Fruit fly (Drosophila melanogaster) whole organism, prepupa: ENCODE results near the gene CG14515.

ENCODE experiments used
- Blimp-1 ChIP-seq: fragments of 200-800 bp; sonication (Bioruptor generic); optimal IDR thresholded peaks from 3 replicates; lab custom pipeline; 2017; ENCODE audit warnings: missing biosample characterization, missing genetic modification characterization, mild to moderate bottlenecking, moderate library complexity, missing genetic modification reagents
- CG10631 ChIP-seq: fragments of 200-800 bp; sonication (Bioruptor generic); optimal IDR thresholded peaks from 2 replicates; lab custom pipeline; 2016; ENCODE audit warnings: missing biosample characterization, missing genetic modification characterization
- CG10669 ChIP-seq: fragments of 200-800 bp; sonication (Bioruptor generic); optimal IDR thresholded peaks from 3 replicates; lab custom pipeline; 2018; ENCODE audit warnings: missing biosample characterization, mild to moderate bottlenecking, missing genetic modification characterization, moderate library complexity
- CG11762 ChIP-seq: fragments of 200-800 bp; sonication (Bioruptor generic); optimal IDR thresholded peaks from 3 replicates; lab custom pipeline; 2016; ENCODE audit warnings: missing biosample characterization, missing genetic modification characterization; ENCODE audit not compliant: insufficient read depth
- CG11902 ChIP-seq: fragments of 200-800 bp; sonication (Bioruptor generic); optimal IDR thresholded peaks from 3 replicates; lab custom pipeline; 2016; ENCODE audit warnings: missing biosample characterization, missing genetic modification characterization
- CG15336 ChIP-seq: fragments of 200-800 bp; sonication (Bioruptor generic); IDR thresholded peaks from 2 replicates; pipeline ENCODE4 v1.3.6; 2022; ENCODE audit warnings: missing biosample characterization, missing genetic modification characterization
- CG1621 ChIP-seq: fragments of 200-800 bp; sonication (Bioruptor generic); optimal IDR thresholded peaks from 3 replicates; lab custom pipeline; 2018; ENCODE audit warnings: missing biosample characterization, mild to moderate bottlenecking, missing genetic modification characterization
- CG16779 ChIP-seq: fragments of 200-800 bp; sonication (Bioruptor generic); optimal IDR thresholded peaks from 3 replicates; lab custom pipeline; 2017; ENCODE audit warnings: missing biosample characterization, mild to moderate bottlenecking, missing genetic modification characterization
- CG3032 ChIP-seq: fragments of 200-800 bp; optimal IDR thresholded peaks from 2 replicates; lab custom pipeline; 2019; ENCODE audit warnings: missing biosample characterization, mild to moderate bottlenecking, missing genetic modification characterization, moderate library complexity
- CG31627 ChIP-seq: fragments of 200-800 bp; sonication (Bioruptor generic); optimal IDR thresholded peaks from 3 replicates; lab custom pipeline; 2016; ENCODE audit warnings: missing biosample characterization, missing genetic modification characterization
- CG32006 ChIP-seq: fragments of 200-800 bp; sonication (Bioruptor generic); optimal IDR thresholded peaks from 3 replicates; lab custom pipeline; 2017; ENCODE audit warnings: missing biosample characterization, mild to moderate bottlenecking, missing genetic modification characterization
- CG34406 ChIP-seq: fragments of 200-800 bp; sonication (Bioruptor generic); optimal IDR thresholded peaks from 3 replicates; lab custom pipeline; 2016; ENCODE audit warnings: missing biosample characterization, missing genetic modification characterization
- CG4318 ChIP-seq: fragments of 200-800 bp; sonication (Bioruptor generic); optimal IDR thresholded peaks from 3 replicates; lab custom pipeline; 2017; ENCODE audit warnings: missing biosample characterization, mild to moderate bottlenecking, missing genetic modification characterization
- CG6163 ChIP-seq: fragments of 200-800 bp; sonication (Bioruptor generic); IDR thresholded peaks from 3 replicates; pipeline ENCODE4 v1.3.6; 2022; ENCODE audit warnings: missing biosample characterization, missing genetic modification characterization
- CG6276 ChIP-seq: fragments of 200-800 bp; sonication (Bioruptor generic); optimal IDR thresholded peaks from 2 replicates; lab custom pipeline; 2017; ENCODE audit warnings: missing biosample characterization, mild to moderate bottlenecking, missing genetic modification characterization
- CG6808 ChIP-seq: fragments of 200-800 bp; sonication (Bioruptor generic); optimal IDR thresholded peaks from 3 replicates; lab custom pipeline; 2017; ENCODE audit warnings: missing biosample characterization, missing genetic modification characterization, mild to moderate bottlenecking, moderate library complexity, missing genetic modification reagents
- CG6854 ChIP-seq: fragments of 200-800 bp; sonication (Bioruptor generic); optimal IDR thresholded peaks from 2 replicates; lab custom pipeline; 2017; ENCODE audit warnings: missing biosample characterization, mild to moderate bottlenecking, missing genetic modification characterization
- CG8119 ChIP-seq: fragments of 200-800 bp; sonication (Bioruptor generic); IDR thresholded peaks from 3 replicates; pipeline ENCODE4 v1.3.6; 2022; ENCODE audit warnings: missing biosample characterization, missing genetic modification characterization
- CG8632 ChIP-seq: fragments of 200-800 bp; sonication (Bioruptor generic); optimal IDR thresholded peaks from 3 replicates; lab custom pipeline; 2016; ENCODE audit warnings: missing biosample characterization, missing genetic modification characterization
- Eip75B ChIP-seq: fragments of 200-800 bp; sonication (Bioruptor generic); optimal IDR thresholded peaks from 3 replicates; lab custom pipeline; 2016; ENCODE audit warnings: missing biosample characterization, missing genetic modification characterization
- Eip78C ChIP-seq: fragments of 200-800 bp; sonication (Bioruptor generic); peaks from one replicate; lab custom pipeline; 2016; ENCODE audit warnings: missing biosample characterization, missing genetic modification characterization
- Ets21C ChIP-seq: fragments of 200-800 bp; sonication (Bioruptor generic); optimal IDR thresholded peaks from 3 replicates; lab custom pipeline; 2016; ENCODE audit warnings: missing biosample characterization, missing genetic modification characterization
- Hr38 ChIP-seq: sonication (Bioruptor generic); optimal IDR thresholded peaks from 2 replicates; lab custom pipeline; 2016; ENCODE audit warnings: missing biosample characterization, missing genetic modification characterization
- Hr39 ChIP-seq: fragments of 200-800 bp; sonication (Bioruptor generic); optimal IDR thresholded peaks from 2 replicates; lab custom pipeline; 2016; ENCODE audit warnings: missing biosample characterization, missing genetic modification characterization
- Hr4 ChIP-seq: fragments of 200-800 bp; sonication (Bioruptor generic); optimal IDR thresholded peaks from 3 replicates; lab custom pipeline; 2016; ENCODE audit warnings: missing biosample characterization, missing genetic modification characterization
- Lpt ChIP-seq: fragments of 200-800 bp; sonication (Bioruptor generic); optimal IDR thresholded peaks from 3 replicates; lab custom pipeline; 2016; ENCODE audit warnings: missing biosample characterization, missing genetic modification characterization
- Met ChIP-seq: fragments of 200-800 bp; sonication (Bioruptor generic); optimal IDR thresholded peaks from 3 replicates; lab custom pipeline; 2016; ENCODE audit warnings: missing biosample characterization, missing genetic modification characterization
- OdsH ChIP-seq: fragments of 200-800 bp; sonication (Bioruptor generic); optimal IDR thresholded peaks from 3 replicates; lab custom pipeline; 2016; ENCODE audit warnings: missing biosample characterization, missing genetic modification characterization
- Smox ChIP-seq: fragments of 200-800 bp; sonication (Bioruptor generic); optimal IDR thresholded peaks from 3 replicates; lab custom pipeline; 2016; ENCODE audit warnings: missing biosample characterization, missing genetic modification characterization
- Sox102F ChIP-seq: fragments of 200-800 bp; sonication (Bioruptor generic); optimal IDR thresholded peaks from 2 replicates; lab custom pipeline; 2016; ENCODE audit warnings: missing biosample characterization, mild to moderate bottlenecking, missing genetic modification characterization
- Sox14 ChIP-seq: fragments of 200-800 bp; sonication (Bioruptor generic); optimal IDR thresholded peaks from 3 replicates; lab custom pipeline; 2016; ENCODE audit warnings: missing biosample characterization, missing genetic modification characterization
- achi ChIP-seq: fragments of 200-800 bp; sonication (Bioruptor generic); optimal IDR thresholded peaks from 3 replicates; lab custom pipeline; 2016; ENCODE audit warnings: missing biosample characterization, missing genetic modification characterization
- acj6 ChIP-seq: fragments of 200-800 bp; sonication (Bioruptor generic); optimal IDR thresholded peaks from 3 replicates; lab custom pipeline; 2016; ENCODE audit warnings: missing biosample characterization, missing genetic modification characterization
- dac ChIP-seq: fragments of 200-800 bp; sonication (Bioruptor generic); optimal IDR thresholded peaks from 2 replicates; lab custom pipeline; 2017; ENCODE audit warnings: missing biosample characterization, mild to moderate bottlenecking, missing genetic modification characterization
- eg ChIP-seq: fragments of 200-800 bp; sonication (Bioruptor generic); IDR thresholded peaks from 3 replicates; pipeline ENCODE4 v1.3.6; 2022; ENCODE audit warnings: missing biosample characterization, missing genetic modification characterization
- esn ChIP-seq: fragments of 200-800 bp; sonication (Bioruptor generic); optimal IDR thresholded peaks from 2 replicates; lab custom pipeline; 2016; ENCODE audit warnings: missing biosample characterization, mild to moderate bottlenecking, missing genetic modification characterization, moderate library complexity
- fd85E ChIP-seq: fragments of 200-800 bp; sonication (Bioruptor generic); optimal IDR thresholded peaks from 3 replicates; lab custom pipeline; 2016; ENCODE audit warnings: missing biosample characterization, missing genetic modification characterization
- fkh ChIP-seq: fragments of 200-800 bp; sonication (Bioruptor generic); optimal IDR thresholded peaks from 3 replicates; lab custom pipeline; 2017; ENCODE audit warnings: missing biosample characterization, mild to moderate bottlenecking, missing genetic modification characterization, moderate library complexity
- lz ChIP-seq: fragments of 200-800 bp; sonication (Bioruptor generic); optimal IDR thresholded peaks from 3 replicates; lab custom pipeline; 2016; ENCODE audit warnings: missing biosample characterization, missing genetic modification characterization
- pdm3 ChIP-seq: fragments of 200-800 bp; sonication (Bioruptor generic); optimal IDR thresholded peaks from 3 replicates; lab custom pipeline; 2016; ENCODE audit warnings: missing biosample characterization, missing genetic modification characterization
- salr ChIP-seq, 2 experiments: fragments of 200-800 bp; sonication (Bioruptor generic); optimal IDR thresholded peaks; 3 replicates each; lab custom pipeline; 2016 to 2018; ENCODE audit warnings: missing biosample characterization in 2 of 2, missing genetic modification characterization in 2 of 2, mild to moderate bottlenecking in 1 of 2
- spab ChIP-seq: fragments of 200-800 bp; sonication (Bioruptor generic); optimal IDR thresholded peaks from 2 replicates; lab custom pipeline; 2017; ENCODE audit warnings: missing biosample characterization, mild to moderate bottlenecking, missing genetic modification characterization, missing genetic modification reagents
- ss ChIP-seq, 2 experiments: fragments of 200-800 bp; sonication (Bioruptor generic); optimal IDR thresholded peaks; 2 replicates in 1 of 2; 3 replicates in 1 of 2; lab custom pipeline; 2017 to 2018; ENCODE audit warnings: mild to moderate bottlenecking in 2 of 2, missing biosample characterization in 2 of 2, missing genetic modification characterization in 2 of 2, moderate library complexity in 1 of 2
- topi ChIP-seq: fragments of 200-800 bp; sonication (Bioruptor generic); optimal IDR thresholded peaks from 3 replicates; lab custom pipeline; 2016; ENCODE audit warnings: missing biosample characterization, missing genetic modification characterization

Gene CG14515

dm6 chr3R:29211702-29212101, 14.3 kb downstream of the CG14515 start (continued):
- TF ChIP-seq CG10631 (GFP tag; lab: Kevin White, UChicago) (peak; percentile 41), esn (GFP tag; lab: Kevin White, UChicago) (no peak), CG32006 (GFP tag; lab: Kevin White, UChicago) (peak; percentile 58), spab (GFP tag; lab: Kevin White, UChicago) (no peak), CG11762 (GFP tag; lab: Kevin White, UChicago) (peak; percentile 35)

DNA sequence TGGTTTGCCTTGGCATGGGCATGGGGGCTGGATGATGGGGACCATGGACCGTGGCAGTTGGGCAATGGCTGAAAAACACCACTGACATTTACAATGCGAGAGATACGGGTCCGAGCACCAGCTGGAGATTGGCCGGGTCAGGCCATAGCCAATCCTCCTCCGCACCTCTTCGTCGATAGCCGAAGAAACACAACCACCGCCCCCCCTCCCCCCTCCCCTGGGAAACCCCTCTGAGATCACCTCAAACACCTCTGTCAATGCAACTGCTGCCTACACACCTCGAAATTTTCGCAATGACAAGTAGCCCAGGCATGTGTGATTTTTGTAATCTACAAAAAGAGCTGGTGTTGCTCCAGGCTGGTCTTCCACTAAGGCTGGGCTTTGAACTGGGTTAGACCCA, 15.2 kb downstream of the CG14515 start:
- TF ChIP-seq CG6163 (GFP tag; lab: Robert Waterston, UW) (no peak), Eip78C (no peak), CG4318 (GFP tag; lab: Kevin White, UChicago) (no peak), fd85E (GFP tag; lab: Kevin White, UChicago) (no peak), Sox102F (no peak), CG6276 (GFP tag; lab: Kevin White, UChicago) (no peak)

dm6 chr3R:29213416-29213815, 16.1 kb downstream of the CG14515 start:
- TF ChIP-seq lz (GFP tag; lab: Kevin White, UChicago) (no peak), salr (GFP tag; optimal IDR thresholded peaks at IDR 0.05; lab: Kevin White, UChicago) (no peak), fkh (GFP tag; lab: Kevin White, UChicago) (no peak), CG31627 (GFP tag; lab: Kevin White, UChicago) (no peak), Sox102F (no peak), Lpt (GFP tag; lab: Kevin White, UChicago) (no peak)
- TF ChIP-seq, all 60 proteins: peak for 0

dm6 chr3R:29214262-29214661, 16.9 kb downstream of the CG14515 start:
- peak; percentile 100 for TF ChIP-seq CG34406 (GFP tag; lab: Kevin White, UChicago)
- TF ChIP-seq fd85E (GFP tag; lab: Kevin White, UChicago): peak; percentile 98
- TF ChIP-seq topi (GFP tag; lab: Kevin White, UChicago): peak; percentile 100
- TF ChIP-seq CG11762 (GFP tag; lab: Kevin White, UChicago): peak; percentile 99
- peak; percentile 100 for TF ChIP-seq CG15336 (GFP tag; lab: Robert Waterston, UW)
- TF ChIP-seq Hr4 (GFP tag; lab: Kevin White, UChicago): peak; percentile 100
- peak; percentile 100 for TF ChIP-seq CG6163 (GFP tag; lab: Robert Waterston, UW)
- TF ChIP-seq Hr38 (GFP tag; lab: Kevin White, UChicago): peak; percentile 94
- TF ChIP-seq Hr39 (GFP tag; lab: Kevin White, UChicago): peak; percentile 99
- peak; percentile 100 for TF ChIP-seq Eip75B (GFP tag; lab: Kevin White, UChicago)
- TF ChIP-seq CG8119: peak; percentile 100
- TF ChIP-seq CG3032 (tag; lab: Kevin White, UChicago): peak; percentile 100
- peak; percentile 98 for TF ChIP-seq Blimp-1 (GFP tag; lab: Kevin White, UChicago)
- TF ChIP-seq lz (GFP tag; lab: Kevin White, UChicago): peak; percentile 100
- peak; percentile 100 for TF ChIP-seq CG1621
- peak; percentile 100 for TF ChIP-seq Smox (GFP tag; lab: Kevin White, UChicago)
- TF ChIP-seq fkh (GFP tag; lab: Kevin White, UChicago): peak; percentile 97
- TF ChIP-seq CG6276 (GFP tag; lab: Kevin White, UChicago): peak; percentile 100
- peak; percentile 100 for TF ChIP-seq pdm3
- TF ChIP-seq CG6808 (GFP tag; lab: Kevin White, UChicago): peak; percentile 99
- peak; percentile 100 for TF ChIP-seq Sox102F
- TF ChIP-seq spab (GFP tag; lab: Kevin White, UChicago): peak; percentile 100
- TF ChIP-seq acj6 (GFP tag; lab: Kevin White, UChicago): peak; percentile 100
- TF ChIP-seq eg (GFP tag; lab: Robert Waterston, UW): peak; percentile 100
- peak; percentile 100 for TF ChIP-seq CG10669 (GFP tag; lab: Kevin White, UChicago)
- peak; percentile 99 for TF ChIP-seq CG11902
- TF ChIP-seq Sox14 (GFP tag; lab: Kevin White, UChicago): peak; percentile 100
- TF ChIP-seq Met (GFP tag; lab: Kevin White, UChicago): peak; percentile 100
- TF ChIP-seq CG8632 (GFP tag; lab: Kevin White, UChicago): peak; percentile 100
- peak; percentile 100 for TF ChIP-seq CG6854 (GFP tag; lab: Kevin White, UChicago)
- TF ChIP-seq Ets21C: peak; percentile 99
- TF ChIP-seq ss (GFP tag; optimal IDR thresholded peaks at IDR 0.05; lab: Kevin White, UChicago): peak; percentile 100
- TF ChIP-seq OdsH (GFP tag; lab: Kevin White, UChicago): peak; percentile 100
- TF ChIP-seq CG16779 (tag; lab: Kevin White, UChicago): peak; percentile 99
- peak; percentile 99 for TF ChIP-seq achi
- TF ChIP-seq Eip78C: peak; percentile 100
- TF ChIP-seq dac: peak; percentile 99
